Fruit fly (Drosophila melanogaster): ENCODE data around the gene CG12091.

CG12091 gene

DNA sequence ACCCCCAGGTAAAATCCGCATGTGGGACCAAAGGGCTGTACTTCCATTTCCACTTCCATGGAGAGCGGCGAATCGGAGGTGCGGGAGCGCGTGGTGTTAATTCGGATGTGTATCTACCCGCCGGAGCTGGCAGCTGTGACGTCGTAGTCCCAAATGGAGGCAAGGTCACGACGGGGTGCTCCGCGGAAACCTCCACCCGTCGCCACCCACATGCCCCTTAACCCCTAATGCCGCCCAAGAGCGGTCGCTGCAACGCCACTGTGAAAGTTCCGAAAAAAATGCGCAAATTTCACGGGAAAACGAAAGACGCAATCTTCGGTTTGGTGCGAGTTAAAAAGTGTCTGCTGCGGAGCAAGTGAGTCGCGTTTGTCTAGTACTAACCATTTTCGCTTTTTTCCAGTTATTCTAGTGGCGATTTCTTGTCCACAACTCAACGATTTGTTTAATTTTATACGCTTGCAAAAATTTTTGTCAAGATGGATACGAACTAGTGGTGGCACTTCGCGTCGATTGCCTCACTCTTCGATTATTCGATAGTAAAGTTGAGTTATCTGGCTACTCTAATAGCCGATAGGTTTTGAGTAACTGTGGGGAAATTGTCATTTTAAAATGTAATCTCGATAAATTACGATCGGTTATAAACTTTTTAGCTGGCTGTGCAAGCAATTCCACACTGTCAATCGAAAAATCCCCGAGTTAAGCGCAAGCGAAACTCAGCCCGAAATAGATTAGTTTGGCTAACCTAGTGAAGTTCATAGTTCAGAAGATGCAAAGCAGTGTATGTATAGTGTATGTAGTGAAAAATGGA lies 34.3 kb downstream of the CG12091 start, which contains the start of the genes hfp and Psa:
TSS of gene hfp (minus strand) at position 505 of the 808 bp plus-strand sequence.
TSS of gene Psa (plus strand) at position 758 of the 808 bp plus-strand sequence.
- TF ChIP-seq Taf1 (GFP tag; IDR thresholded peaks at IDR 0.05) (no peak), CG10209 (GFP tag; optimal IDR thresholded peaks at IDR 0.05) (no peak), CG17912 (GFP tag; optimal IDR thresholded peaks at IDR 0.05) (no peak), bbx (GFP tag; IDR thresholded peaks at IDR 0.05; ENCODE audit: partially characterized antibody) (peak; percentile 83), Dref (GFP tag; IDR thresholded peaks at IDR 0.05) (peak; percentile 92), CG32772 (GFP tag; IDR thresholded peaks at IDR 0.05) (no peak), fu2 (GFP tag; optimal IDR thresholded peaks at IDR 0.05) (no peak), CG7556 (GFP tag; optimal IDR thresholded peaks at IDR 0.05) (no peak), Pdp1 (GFP tag; optimal IDR thresholded peaks at IDR 0.05) (peak in 1 of 2 experiments; percentile 56), dmrt11E (tag; optimal IDR thresholded peaks at IDR 0.05) (no peak), pros (GFP tag; optimal IDR thresholded peaks at IDR 0.05) (no peak), btn (GFP tag; optimal IDR thresholded peaks at IDR 0.05) (no peak), Ada2b (GFP tag; IDR thresholded peaks at IDR 0.05) (no peak), CG7786 (GFP tag; optimal IDR thresholded peaks at IDR 0.05) (no peak), D19A (tag; optimal IDR thresholded peaks at IDR 0.05) (peak; percentile 18), so (GFP tag; IDR thresholded peaks at IDR 0.05) (0 out of 3 replicates have a peak, but pooled peaks have one; percentile 37), Hmx (GFP tag; optimal IDR thresholded peaks at IDR 0.05) (no peak), CG6791 (GFP tag; IDR thresholded peaks at IDR 0.05; ENCODE audit: partially characterized antibody) (peak; percentile 86), salm (tag; optimal IDR thresholded peaks at IDR 0.05) (no peak), vfl (GFP tag; optimal IDR thresholded peaks at IDR 0.05) (no peak), Dbx (GFP tag; IDR thresholded peaks at IDR 0.05) (no peak), bowl (GFP tag; IDR thresholded peaks at IDR 0.05) (no peak), CHES-1-like (GFP tag; optimal IDR thresholded peaks at IDR 0.05) (no peak), kay (GFP tag; optimal IDR thresholded peaks at IDR 0.05) (no peak), CG4282 (GFP tag; optimal IDR thresholded peaks at IDR 0.05) (no peak), knrl (GFP tag; IDR thresholded peaks at IDR 0.05; ENCODE audit: partially characterized antibody) (peak; percentile 51; the same call in 1 of the 3 replicates), dm (GFP tag; optimal IDR thresholded peaks at IDR 0.05) (no peak), unc-4 (GFP tag; IDR thresholded peaks at IDR 0.05; ENCODE audit: partially characterized antibody) (peak; percentile 62), CG43689 (GFP tag; IDR thresholded peaks at IDR 0.05) (no peak), nau (GFP tag; optimal IDR thresholded peaks at IDR 0.05) (no peak), Neu2 (GFP tag; optimal IDR thresholded peaks at IDR 0.05; ENCODE audit: borderline replicate concordance) (peak; percentile 67), YL-1 (GFP tag; optimal IDR thresholded peaks at IDR 0.05) (peak; percentile 89), ato (GFP tag; IDR thresholded peaks at IDR 0.05; ENCODE audit: partially characterized antibody) (peak; percentile 78), Mad (GFP tag; optimal IDR thresholded peaks at IDR 0.05) (no peak), HLH4C (GFP tag; IDR thresholded peaks at IDR 0.05; ENCODE audit: partially characterized antibody) (peak; percentile 91), HLHmδ (GFP tag; optimal IDR thresholded peaks at IDR 0.05) (no peak), da (GFP tag; optimal IDR thresholded peaks at IDR 0.05) (no peak), Bgb (GFP tag; IDR thresholded peaks at IDR 0.05; ENCODE audit: partially characterized antibody) (peak; percentile 68), CG4360 (GFP tag; IDR thresholded peaks at IDR 0.05) (no peak), vnd (GFP tag; IDR thresholded peaks at IDR 0.05; ENCODE audit: partially characterized antibody) (peak; percentile 66), Ssrp (tag; optimal IDR thresholded peaks at IDR 0.05) (no peak), nerfin-2 (GFP tag; IDR thresholded peaks at IDR 0.05; ENCODE audit: partially characterized antibody) (peak; percentile 60; the same call in 1 of the 2 replicates), Hmr (GFP tag; optimal IDR thresholded peaks at IDR 0.05) (no peak), CG2712 (tag; optimal IDR thresholded peaks at IDR 0.05) (peak; percentile 4), Hr3 (GFP tag; optimal IDR thresholded peaks at IDR 0.05) (no peak), crc (GFP tag; optimal IDR thresholded peaks at IDR 0.05) (no peak), CG4617 (GFP tag; optimal IDR thresholded peaks at IDR 0.05; ENCODE audit: borderline replicate concordance) (peak; percentile 61), ci (GFP tag; IDR thresholded peaks at IDR 0.05) (peak; percentile 40; the same call in 1 of the 3 replicates)
